Fruit fly (Drosophila melanogaster): ENCODE measurements around the gene mtSSB.

Gene mtSSB

dm6 chr3R:16235941-16236712, 31.1 kb upstream of the mtSSB start (continued):
- TF ChIP-seq CG8290 (GFP tag; optimal IDR thresholded peaks at IDR 0.05) (peak; percentile 57), CG8290 (tag; optimal IDR thresholded peaks at IDR 0.05) (peak; percentile 13 to 98), bab2 (GFP tag; optimal IDR thresholded peaks at IDR 0.05) (peak; percentile 47), Taf1 (GFP tag; IDR thresholded peaks at IDR 0.05) (no peak), fd64A (GFP tag; optimal IDR thresholded peaks at IDR 0.05) (peak; percentile 30), slou (GFP tag; optimal IDR thresholded peaks at IDR 0.05) (peak; percentile 58), Hey (tag; optimal IDR thresholded peaks at IDR 0.05) (peak; percentile 43), caup (GFP tag; optimal IDR thresholded peaks at IDR 0.05; ENCODE audit: severe bottlenecking) (peak; percentile 90), Nf-YB (GFP tag; optimal IDR thresholded peaks at IDR 0.05) (peak; percentile 81), otp (GFP tag; IDR thresholded peaks at IDR 0.05) (no peak), Hand (GFP tag; optimal IDR thresholded peaks at IDR 0.05) (peak; percentile 94), Adf1 (GFP tag; IDR thresholded peaks at IDR 0.05) (no peak), mirr (GFP tag; optimal IDR thresholded peaks at IDR 0.05) (peak; percentile 90), tna (GFP tag; IDR thresholded peaks at IDR 0.05; ENCODE audit: partially characterized antibody) (no peak), zen (tag; optimal IDR thresholded peaks at IDR 0.05) (peak; percentile 71), Xbp1 (GFP tag; optimal IDR thresholded peaks at IDR 0.05) (peak; percentile 80), B-H2 (GFP tag; optimal IDR thresholded peaks at IDR 0.05) (peak; percentile 50), CG18764 (GFP tag; optimal IDR thresholded peaks at IDR 0.05) (peak; percentile 75), gsb-n (tag; optimal IDR thresholded peaks at IDR 0.05) (peak; percentile 84), shn (GFP tag; optimal IDR thresholded peaks at IDR 0.05) (peak; percentile 53), CG42726 (GFP tag; IDR thresholded peaks at IDR 0.05; ENCODE audit: partially characterized antibody) (no peak), Camta (GFP tag; optimal IDR thresholded peaks at IDR 0.05) (peak; percentile 37), Awh (GFP tag; IDR thresholded peaks at IDR 0.05) (no peak), Hsf (GFP tag; optimal IDR thresholded peaks at IDR 0.05) (peak; percentile 59), CG6254 (GFP tag; optimal IDR thresholded peaks at IDR 0.05) (peak; percentile 86), gce (GFP tag; IDR thresholded peaks at IDR 0.05) (no peak), zen2 (GFP tag; IDR thresholded peaks at IDR 0.05; ENCODE audit: partially characterized antibody) (no peak), CG1792 (GFP tag; optimal IDR thresholded peaks at IDR 0.05) (peak; percentile 58), CG8924 (tag; optimal IDR thresholded peaks at IDR 0.05) (peak; percentile 93), lmd (GFP tag; IDR thresholded peaks at IDR 0.05) (no peak), Poxn (GFP tag; IDR thresholded peaks at IDR 0.05) (no peak), salm (tag; optimal IDR thresholded peaks at IDR 0.05) (peak; percentile 66), CG15514 (GFP tag; optimal IDR thresholded peaks at IDR 0.05) (peak; percentile 47), CG14710 (tag; optimal IDR thresholded peaks at IDR 0.05) (peak; percentile 95), CG1603 (tag; optimal IDR thresholded peaks at IDR 0.05) (peak; percentile 69), Dek (tag; optimal IDR thresholded peaks at IDR 0.05) (peak; percentile 85), CG10431 (GFP tag; optimal IDR thresholded peaks at IDR 0.05) (peak; percentile 95), slp2 (GFP tag; optimal IDR thresholded peaks at IDR 0.05) (peak; percentile 76), phol (tag; optimal IDR thresholded peaks at IDR 0.05) (peak; percentile 95), CG9437 (GFP tag; optimal IDR thresholded peaks at IDR 0.05) (peak; percentile 95), Dbx (GFP tag; IDR thresholded peaks at IDR 0.05) (no peak), ewg (GFP tag; optimal IDR thresholded peaks at IDR 0.05) (peak; percentile 86), CG30020 (tag; optimal IDR thresholded peaks at IDR 0.05) (peak; percentile 82), Bdp1 (GFP tag; optimal IDR thresholded peaks at IDR 0.05) (peak; percentile 69), da (GFP tag; optimal IDR thresholded peaks at IDR 0.05) (peak; percentile 33), CG17359 (tag; optimal IDR thresholded peaks at IDR 0.05) (peak; percentile 80), CG13123 (GFP tag; optimal IDR thresholded peaks at IDR 0.05) (peak; percentile 40), CG2712 (tag; optimal IDR thresholded peaks at IDR 0.05) (peak; percentile 94), CG18262 (tag; optimal IDR thresholded peaks at IDR 0.05) (peak; percentile 97)

Measured in whole organism, embryonic.